Worm (Caenorhabditis elegans): ENCODE results near the gene hum-5.

DNA sequence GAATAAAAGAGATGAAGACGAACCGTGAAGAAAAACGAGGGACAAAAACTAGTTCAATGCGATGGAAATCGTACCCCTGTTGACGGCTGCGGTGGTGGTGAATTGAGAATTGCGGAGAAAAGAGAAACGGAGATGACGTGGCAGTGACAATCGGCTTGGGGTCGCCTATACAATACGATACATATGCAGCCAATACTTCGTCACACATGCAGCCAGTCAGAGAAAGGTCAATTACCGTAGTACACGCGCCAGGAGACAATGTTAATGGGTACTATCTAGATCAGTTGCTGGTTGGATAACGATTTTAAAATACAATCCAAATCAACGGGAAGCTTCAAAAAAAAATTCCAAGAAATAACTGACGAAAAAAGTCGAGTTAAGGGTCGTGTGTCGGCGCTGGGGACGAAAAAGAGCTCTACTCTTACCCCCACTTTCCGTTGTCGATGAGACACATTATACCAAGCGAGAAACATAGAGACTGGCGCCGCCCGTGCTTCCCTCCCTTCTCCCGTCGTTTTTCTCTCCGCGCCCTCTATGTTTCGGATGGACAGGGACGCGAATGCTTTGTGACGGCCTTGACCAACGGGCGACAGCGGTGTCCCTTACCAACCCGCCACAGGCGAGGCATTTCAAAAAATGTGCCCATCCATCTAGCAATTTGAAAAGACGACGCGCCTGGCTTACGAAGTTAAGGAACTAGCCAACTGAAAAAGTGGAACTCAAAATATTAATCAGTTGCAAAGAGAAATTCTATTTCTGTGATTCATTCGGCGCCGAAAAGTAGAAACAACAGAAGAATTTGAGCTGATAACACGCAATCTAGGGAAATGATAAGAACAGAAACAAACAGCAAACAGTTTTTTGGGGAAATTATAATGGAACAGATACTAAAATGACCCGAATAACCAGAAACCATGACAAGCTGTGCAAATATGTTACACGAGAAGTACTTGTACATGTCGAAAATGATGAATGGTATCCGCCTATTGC is 17.8 kb downstream of the hum-5 start:
- TF ChIP-seq flt-1 (GFP tag; IDR thresholded peaks at IDR 0.05) (no peak), ama-1 (optimal IDR thresholded peaks at IDR 0.05) (no peak), hmg-4 (GFP tag; optimal IDR thresholded peaks at IDR 0.05) (peak; percentile 10), ceh-13 (GFP tag; optimal IDR thresholded peaks at IDR 0.05) (no peak), pes-1 (GFP tag; IDR thresholded peaks at IDR 0.05) (no peak), F13C5.2 (tag; optimal IDR thresholded peaks at IDR 0.05) (no peak)

Data from whole organism, early embryonic.